Worm (Caenorhabditis elegans): ENCODE results near the gene F32D8.15.

F32D8.15 gene

DNA sequence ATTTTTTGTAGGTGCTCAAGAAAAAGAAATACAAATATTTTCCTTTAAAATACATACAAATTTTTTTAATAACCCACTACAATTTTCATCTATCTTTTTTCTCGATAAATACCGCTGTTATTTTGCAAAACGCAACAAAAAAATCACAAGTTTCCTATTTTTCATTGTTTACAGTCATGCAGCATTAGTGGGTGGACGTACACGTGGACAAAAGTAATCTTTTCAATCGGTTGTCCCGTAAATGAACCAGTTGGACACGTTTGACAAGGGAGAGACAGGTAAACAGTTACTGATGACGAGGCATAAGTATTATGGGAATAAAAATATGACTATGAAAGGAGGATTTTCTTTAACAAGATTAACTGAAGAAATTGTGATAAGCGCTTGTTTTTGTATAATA is 30.7 kb upstream of the F32D8.15 start:
- TF ChIP-seq daf-16 (GFP tag; optimal IDR thresholded peaks at IDR 0.05), result no peak
- TF ChIP-seq daf-16 (tag; optimal IDR thresholded peaks at IDR 0.05), result peak; percentile 0
- TF ChIP-seq nhr-237 (tag; optimal IDR thresholded peaks at IDR 0.05), result no peak
- TF ChIP-seq mdl-1 (tag; optimal IDR thresholded peaks at IDR 0.05), result peak in 1 of 2 experiments; percentile 18
- TF ChIP-seq hlh-30 (tag; optimal IDR thresholded peaks at IDR 0.05; ENCODE audit: insufficient read depth), result peak; percentile 39
- TF ChIP-seq unc-62 (GFP tag; optimal IDR thresholded peaks at IDR 0.05 in 1 of 2), result peak in 1 of 2 experiments; percentile 76
- no peak for TF ChIP-seq unc-62 (tag; optimal IDR thresholded peaks at IDR 0.05)

DNA sequence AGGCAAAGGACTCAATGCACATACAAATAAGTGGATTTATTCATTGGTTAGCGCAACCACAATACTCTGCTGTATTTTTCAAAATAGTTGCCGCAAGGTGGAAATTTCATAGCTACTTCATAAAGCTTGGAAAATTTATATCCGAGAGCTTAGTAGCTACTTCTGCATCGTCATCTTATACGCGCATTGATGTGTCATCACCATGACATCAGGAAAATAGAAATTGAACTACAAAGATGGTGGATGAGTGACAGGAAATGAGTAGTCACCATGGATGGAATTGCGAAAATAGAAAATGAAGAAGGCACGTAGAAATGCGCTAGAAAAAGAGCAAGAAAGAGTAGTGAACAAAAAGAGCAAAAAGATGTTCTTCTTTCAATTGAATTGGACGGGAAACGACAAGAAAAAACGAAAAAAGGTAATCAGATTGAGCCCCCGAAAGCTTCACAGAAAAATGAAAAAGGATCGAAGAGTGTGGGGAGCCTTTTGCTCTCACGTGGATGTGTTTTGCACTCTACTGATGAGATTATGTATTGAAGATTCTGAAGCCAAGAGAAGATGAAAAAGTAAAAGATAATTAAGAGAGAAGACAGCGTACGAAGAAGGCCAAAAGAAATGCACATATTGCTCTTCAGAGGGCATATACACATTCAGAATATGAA is 28.8 kb upstream of the F32D8.15 start:
- TF ChIP-seq ama-1 (optimal IDR thresholded peaks at IDR 0.05), result no peak
- TF ChIP-seq Y48G9A.11 (GFP tag; IDR thresholded peaks at IDR 0.05), result no peak
- TF ChIP-seq ctbp-1 (GFP tag; IDR thresholded peaks at IDR 0.05), result peak; percentile 68; the same call in 1 of the 2 replicates
- TF ChIP-seq nhr-6 (tag; optimal IDR thresholded peaks at IDR 0.05), result no peak
- TF ChIP-seq lsy-2 (tag; optimal IDR thresholded peaks at IDR 0.05), result peak in 1 of 2 experiments; percentile 44
- no peak for TF ChIP-seq madf-9 (GFP tag; conservative IDR thresholded peaks at IDR 0.05)
- TF ChIP-seq aha-1 (tag), result peak; percentile 79
- peak; percentile 92 for TF ChIP-seq ces-1 (GFP tag; optimal IDR thresholded peaks at IDR 0.05)
- no peak for TF ChIP-seq nhr-11 (tag; optimal IDR thresholded peaks at IDR 0.05)
- TF ChIP-seq fkh-10 (GFP tag; optimal IDR thresholded peaks at IDR 0.05), result peak; percentile 74
- TF ChIP-seq unc-62 (GFP tag; optimal IDR thresholded peaks at IDR 0.05 in 1 of 2), result peak in 1 of 2 experiments; percentile 90
- TF ChIP-seq unc-62 (tag; optimal IDR thresholded peaks at IDR 0.05), result no peak
- TF ChIP-seq hif-1 (tag; optimal IDR thresholded peaks at IDR 0.05), result peak in 1 of 2 experiments; percentile 24

DNA sequence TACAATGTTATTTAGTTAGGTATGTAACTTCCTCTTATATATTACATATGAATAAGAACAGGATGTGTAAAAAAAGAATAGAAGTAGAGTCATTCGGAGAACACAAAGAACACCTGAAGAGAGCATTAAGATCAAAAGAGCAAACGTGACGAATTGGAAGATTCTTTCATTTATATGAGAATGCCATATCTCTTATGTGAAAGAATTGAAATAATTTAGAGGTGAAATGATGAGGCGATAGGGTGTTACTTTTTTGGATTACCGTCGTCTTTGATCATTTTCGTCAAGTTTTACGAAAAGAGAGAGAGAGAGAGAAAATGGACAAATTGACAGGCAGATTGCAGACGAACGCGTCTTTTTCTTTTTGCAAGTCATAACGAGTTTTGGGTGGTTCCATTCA is 27.3 kb upstream of the F32D8.15 start:
- TF ChIP-seq fos-1 (tag; optimal IDR thresholded peaks at IDR 0.05) (no peak), Y5F2A.4 (GFP tag; optimal IDR thresholded peaks at IDR 0.05) (no peak), mep-1 (tag; optimal IDR thresholded peaks at IDR 0.05) (no peak), lin-1 (GFP tag; IDR thresholded peaks at IDR 0.05) (no peak), lsy-2 (tag; optimal IDR thresholded peaks at IDR 0.05) (peak in 1 of 2 experiments; percentile 51), lir-3 (tag; optimal IDR thresholded peaks at IDR 0.05) (no peak), mdl-1 (tag; optimal IDR thresholded peaks at IDR 0.05) (peak in 1 of 2 experiments; percentile 4), ceh-32 (tag; optimal IDR thresholded peaks at IDR 0.05; ENCODE audit: poor library complexity) (no peak), zfp-2 (tag; optimal IDR thresholded peaks at IDR 0.05) (no peak), ama-1 (optimal IDR thresholded peaks at IDR 0.05) (no peak), ceh-62 (tag; optimal IDR thresholded peaks at IDR 0.05) (no peak), rbr-2 (tag; optimal IDR thresholded peaks at IDR 0.05) (no peak), ceh-82 (tag; optimal IDR thresholded peaks at IDR 0.05) (no peak), skn-1 (tag; optimal IDR thresholded peaks at IDR 0.05) (no peak), nhr-11 (tag; optimal IDR thresholded peaks at IDR 0.05) (no peak), R02D3.7 (tag; optimal IDR thresholded peaks at IDR 0.05) (no peak), hif-1 (tag; optimal IDR thresholded peaks at IDR 0.05) (peak in 1 of 2 experiments; percentile 85), cey-2 (tag; optimal IDR thresholded peaks at IDR 0.05; ENCODE audit: borderline replicate concordance, insufficient read depth) (no peak), nhr-42 (GFP tag; IDR thresholded peaks at IDR 0.05) (no peak), mes-2 (tag; optimal IDR thresholded peaks at IDR 0.05; ENCODE audit: poor library complexity, severe bottlenecking) (no peak), mxl-3 (GFP tag; optimal IDR thresholded peaks at IDR 0.05) (no peak), nhr-28 (tag; optimal IDR thresholded peaks at IDR 0.05) (peak; percentile 12), nhr-6 (tag; optimal IDR thresholded peaks at IDR 0.05) (no peak), ZK546.5 (tag; optimal IDR thresholded peaks at IDR 0.05) (no peak), nhr-111 (GFP tag; optimal IDR thresholded peaks at IDR 0.05) (no peak), pha-4 (GFP tag; IDR thresholded peaks at IDR 0.05) (no peak), pha-4 (tag; optimal IDR thresholded peaks at IDR 0.05) (no peak), zip-11 (GFP tag; IDR thresholded peaks at IDR 0.05) (no peak), zfp-3 (GFP tag; conservative IDR thresholded peaks at IDR 0.05) (no peak), hlh-11 (tag; optimal IDR thresholded peaks at IDR 0.05) (peak; percentile 12), tra-1 (GFP tag; IDR thresholded peaks at IDR 0.05) (no peak), unc-62 (GFP tag; optimal IDR thresholded peaks at IDR 0.05 in 1 of 2) (peak in 1 of 2 experiments; percentile 14), unc-62 (tag; optimal IDR thresholded peaks at IDR 0.05) (no peak), nhr-76 (tag; optimal IDR thresholded peaks at IDR 0.05) (no peak), hlh-30 (tag; optimal IDR thresholded peaks at IDR 0.05; ENCODE audit: insufficient read depth) (no peak), aha-1 (tag) (peak; percentile 97), dpl-1 (GFP tag; optimal IDR thresholded peaks at IDR 0.05) (no peak), nhr-77 (tag; optimal IDR thresholded peaks at IDR 0.05) (no peak)
